Worm (Caenorhabditis elegans): ENCODE measurements around the gene K10C9.7.

Gene K10C9.7

ce11 chrV:1033304-1033703 lies 34.1 kb downstream of the K10C9.7 start, which contains the start of gene flp-34:
flp-34 (minus strand) TSS chrV:1033404.
- TF ChIP-seq mep-1 (tag; optimal IDR thresholded peaks at IDR 0.05) (no peak), hpl-2 (GFP tag; optimal IDR thresholded peaks at IDR 0.05) (no peak), elt-2 (tag; optimal IDR thresholded peaks at IDR 0.05) (no peak), efl-1 (optimal IDR thresholded peaks at IDR 0.05) (no peak), efl-1 (GFP tag; optimal IDR thresholded peaks at IDR 0.05 in 1 of 2) (peak in 1 of 2 experiments; percentile 3), sptf-1 (tag; optimal IDR thresholded peaks at IDR 0.05) (no peak)

ce11 chrV:1027044-1027443 lies 40.3 kb downstream of the K10C9.7 start, which contains the start of gene R09A1.3:
R09A1.3 (minus strand) TSS chrV:1027074.
- no peak for TF ChIP-seq elt-2 (tag; optimal IDR thresholded peaks at IDR 0.05)
- no peak for TF ChIP-seq Y116A8C.19 (tag; optimal IDR thresholded peaks at IDR 0.05; ENCODE audit: borderline replicate concordance)
- TF ChIP-seq ama-1 (optimal IDR thresholded peaks at IDR 0.05), result no peak
- TF ChIP-seq sup-37 (GFP tag; optimal IDR thresholded peaks at IDR 0.05), result no peak
- TF ChIP-seq tbx-2 (tag; optimal IDR thresholded peaks at IDR 0.05), result no peak
- no peak for TF ChIP-seq mdl-1 (tag; optimal IDR thresholded peaks at IDR 0.05)
- no peak for TF ChIP-seq dsc-1 (tag; optimal IDR thresholded peaks at IDR 0.05)
- no peak for TF ChIP-seq tlp-1 (tag; optimal IDR thresholded peaks at IDR 0.05)
- TF ChIP-seq hpl-2 (GFP tag; optimal IDR thresholded peaks at IDR 0.05), result no peak
- TF ChIP-seq zip-4 (GFP tag; optimal IDR thresholded peaks at IDR 0.05), result no peak
- no peak for TF ChIP-seq snu-23 (GFP tag; optimal IDR thresholded peaks at IDR 0.05)
- TF ChIP-seq ceh-82 (tag; optimal IDR thresholded peaks at IDR 0.05), result no peak
- no peak for TF ChIP-seq lin-15B (tag; optimal IDR thresholded peaks at IDR 0.05)
- TF ChIP-seq hlh-4 (tag; optimal IDR thresholded peaks at IDR 0.05), result no peak
- TF ChIP-seq mef-2 (tag; optimal IDR thresholded peaks at IDR 0.05), result no peak
- TF ChIP-seq lin-35 (GFP tag; optimal IDR thresholded peaks at IDR 0.05), result no peak
- TF ChIP-seq nhr-77 (tag; optimal IDR thresholded peaks at IDR 0.05), result no peak
- TF ChIP-seq aly-2 (tag; optimal IDR thresholded peaks at IDR 0.05), result no peak
- TF ChIP-seq lin-14 (GFP tag; optimal IDR thresholded peaks at IDR 0.05), result no peak
- TF ChIP-seq unc-98 (GFP tag; IDR thresholded peaks at IDR 0.05), result no peak

DNA sequence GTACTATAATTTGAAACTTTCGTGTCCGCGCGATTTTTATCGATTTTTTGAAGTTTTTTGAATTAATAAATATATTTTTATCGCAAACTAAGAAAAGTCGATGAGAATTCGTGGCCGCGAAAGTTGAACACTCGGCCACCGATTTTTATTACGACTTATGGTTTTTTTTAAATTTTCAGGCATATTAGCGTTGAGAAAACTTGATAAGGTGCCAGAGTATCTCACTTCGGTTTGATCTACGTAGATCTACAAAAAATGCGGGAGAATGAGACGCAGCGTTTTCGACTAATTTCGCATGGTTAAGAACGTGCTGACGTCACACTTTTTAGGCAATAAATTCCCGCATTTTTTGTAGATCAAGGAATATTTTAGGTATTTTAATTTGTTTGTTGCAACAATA lies 44.0 kb downstream of the K10C9.7 start, which contains the start of gene pei-2:
Gene pei-2, minus strand, starts transcription at position 101 of the 400 bp plus-strand sequence.
- no peak for TF ChIP-seq mef-2 (tag; optimal IDR thresholded peaks at IDR 0.05)
- TF ChIP-seq lin-15B (tag; optimal IDR thresholded peaks at IDR 0.05), result no peak
- TF ChIP-seq efl-3 (GFP tag; optimal IDR thresholded peaks at IDR 0.05), result no peak
- TF ChIP-seq zip-4 (GFP tag; optimal IDR thresholded peaks at IDR 0.05), result no peak
- no peak for TF ChIP-seq mab-9 (GFP tag; IDR thresholded peaks at IDR 0.05)
- TF ChIP-seq snu-23 (GFP tag; optimal IDR thresholded peaks at IDR 0.05), result no peak
- no peak for TF ChIP-seq nhr-28 (tag; optimal IDR thresholded peaks at IDR 0.05)
- no peak for TF ChIP-seq hpl-2 (GFP tag; optimal IDR thresholded peaks at IDR 0.05)
- no peak for TF ChIP-seq hlh-4 (tag; optimal IDR thresholded peaks at IDR 0.05)
- TF ChIP-seq ama-1 (optimal IDR thresholded peaks at IDR 0.05), result no peak
- no peak for TF ChIP-seq nhr-19 (GFP tag; conservative IDR thresholded peaks at IDR 0.05)
- no peak for TF ChIP-seq ceh-88 (GFP tag; IDR thresholded peaks at IDR 0.05)
- no peak for TF ChIP-seq skn-1 (tag; optimal IDR thresholded peaks at IDR 0.05)
- no peak for TF ChIP-seq egl-27 (tag; optimal IDR thresholded peaks at IDR 0.05)

DNA sequence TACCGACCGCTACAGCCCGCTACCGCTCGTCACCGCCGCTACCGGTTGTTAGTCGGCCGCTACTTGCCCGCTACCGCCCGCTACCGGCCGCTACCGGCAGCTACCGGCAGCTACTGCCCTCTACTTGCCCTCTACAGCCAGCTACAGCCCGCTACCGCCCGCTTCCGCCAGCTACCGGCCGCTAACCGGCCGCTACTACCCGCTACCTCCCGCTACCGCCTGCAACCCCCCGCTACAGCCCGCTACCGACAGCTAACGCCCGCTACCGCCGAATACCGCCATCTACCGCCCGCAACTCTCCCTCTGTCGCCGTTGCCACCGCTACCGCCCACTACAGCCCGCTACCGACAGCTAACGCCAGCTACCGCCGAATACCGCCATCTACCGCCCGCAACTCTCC lies 45.9 kb downstream of the K10C9.7 start:
- TF ChIP-seq nhr-90 (tag; optimal IDR thresholded peaks at IDR 0.05; ENCODE audit: poor library complexity) (no peak), ceh-8 (GFP tag; optimal IDR thresholded peaks at IDR 0.05) (peak; percentile 42)

DNA sequence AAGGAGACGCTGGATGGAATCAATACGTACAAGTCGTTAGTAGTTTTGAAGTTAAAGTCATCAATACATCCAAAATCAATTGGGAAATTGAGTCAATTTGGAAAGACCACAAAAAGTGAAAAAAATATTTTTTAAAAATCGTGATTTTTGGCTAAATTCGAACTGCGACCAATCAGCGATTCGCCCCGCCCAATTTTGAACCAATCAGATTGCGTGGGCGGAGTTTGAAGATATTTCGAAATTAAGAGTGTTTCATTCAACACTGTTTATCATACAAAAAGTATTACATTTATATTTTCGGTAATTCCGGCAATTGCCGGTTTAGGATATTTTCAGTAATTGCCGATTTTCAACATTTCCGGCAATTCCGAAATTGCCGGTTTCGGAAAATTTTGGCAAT lies 50.2 kb downstream of the K10C9.7 start:
- TF ChIP-seq mep-1 (tag; optimal IDR thresholded peaks at IDR 0.05) (no peak), fos-1 (tag; optimal IDR thresholded peaks at IDR 0.05) (no peak), C34B4.2 (tag; optimal IDR thresholded peaks at IDR 0.05) (no peak), nhr-12 (tag; optimal IDR thresholded peaks at IDR 0.05) (no peak), ceh-63 (GFP tag; optimal IDR thresholded peaks at IDR 0.05) (no peak), dpl-1 (GFP tag; optimal IDR thresholded peaks at IDR 0.05) (no peak), irx-1 (tag; optimal IDR thresholded peaks at IDR 0.05) (no peak), pqm-1 (tag; optimal IDR thresholded peaks at IDR 0.05) (no peak), lin-35 (GFP tag; optimal IDR thresholded peaks at IDR 0.05) (no peak), tbx-2 (tag; optimal IDR thresholded peaks at IDR 0.05) (no peak), ceh-8 (GFP tag; optimal IDR thresholded peaks at IDR 0.05) (no peak), nhr-84 (tag; optimal IDR thresholded peaks at IDR 0.05) (no peak), hlh-17 (GFP tag; optimal IDR thresholded peaks at IDR 0.05; ENCODE audit: borderline replicate concordance) (no peak)
